Fruit fly (Drosophila melanogaster) whole organism, adult: ENCODE data around the gene SLC22A.

ENCODE experiments used
- CG14711 ChIP-seq: fragments of 200-800 bp; sonication (Bioruptor generic); optimal IDR thresholded peaks from 2 replicates; lab custom pipeline; 2018; ENCODE audit warnings: missing biosample characterization, mild to moderate bottlenecking, missing genetic modification characterization, moderate library complexity
- Mnt ChIP-seq: fragments of 200-800 bp; sonication (Bioruptor generic); optimal IDR thresholded peaks from 2 replicates; lab custom pipeline; 2016; ENCODE audit warnings: missing biosample characterization, mild to moderate bottlenecking, missing genetic modification characterization
- bab1 ChIP-seq: fragments of 200-800 bp; sonication (Bioruptor generic); optimal IDR thresholded peaks from 3 replicates; lab custom pipeline; 2019; ENCODE audit warnings: missing biosample characterization, mild to moderate bottlenecking, missing genetic modification characterization, moderate library complexity
- cic ChIP-seq: fragments of 200-800 bp; sonication (Bioruptor generic); optimal IDR thresholded peaks from 2 replicates; lab custom pipeline; 2017; ENCODE audit warnings: missing biosample characterization, mild to moderate bottlenecking, missing genetic modification characterization, moderate library complexity
- pad ChIP-seq: fragments of 200-800 bp; sonication (Bioruptor generic); optimal IDR thresholded peaks from 3 replicates; lab custom pipeline; 2017; ENCODE audit warnings: missing biosample characterization, missing genetic modification characterization, mild to moderate bottlenecking, moderate library complexity, missing genetic modification reagents

DNA sequence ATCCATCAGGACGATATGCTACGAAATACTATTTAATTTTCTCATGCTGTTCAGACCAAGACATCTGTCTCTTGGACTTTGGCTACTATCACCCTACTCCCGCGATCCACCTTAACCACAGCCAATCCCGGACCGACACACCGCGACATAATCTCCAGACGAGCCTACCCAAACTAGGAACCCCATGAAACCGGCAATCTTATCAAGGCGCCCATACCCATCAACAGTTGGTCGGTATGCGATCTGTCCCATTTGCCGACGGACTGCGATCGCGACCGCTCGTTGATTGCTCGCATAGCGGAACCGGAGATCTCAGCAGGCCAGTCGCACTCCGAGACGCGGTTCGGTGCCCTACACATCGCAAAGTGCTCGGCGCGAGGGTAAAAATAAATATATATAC lies at the start of gene SLC22A:
- TF ChIP-seq pad (GFP tag; lab: Kevin White, UChicago) (no peak), cic (GFP tag; lab: Kevin White, UChicago) (peak; percentile 79), CG14711 (tag; lab: Kevin White, UChicago) (no peak), bab1 (GFP tag; lab: Kevin White, UChicago) (no peak), Mnt (no peak)
